Fruit fly (Drosophila melanogaster) whole organism, embryonic: ENCODE data around the gene CG14442.

Experiments used
- Atf-2 ChIP-seq: fragments of 200-800 bp; sonication (Bioruptor generic); optimal IDR thresholded peaks from 2 replicates; lab custom pipeline; 2016; ENCODE audit warnings: missing biosample characterization, missing genetic modification characterization
- Bteb2 ChIP-seq: fragments of 200-800 bp; sonication (Bioruptor generic); optimal IDR thresholded peaks from 2 replicates; lab custom pipeline; 2016; ENCODE audit warnings: missing biosample characterization, missing genetic modification characterization
- CG11560 ChIP-seq: fragments of 200-800 bp; sonication (Bioruptor generic); IDR thresholded peaks from 3 replicates; pipeline ENCODE4 v1.3.6; 2022; ENCODE audit warnings: missing biosample characterization, missing genetic modification characterization
- CG11723 ChIP-seq: fragments of 200-800 bp; sonication (Bioruptor generic); optimal IDR thresholded peaks from 2 replicates; lab custom pipeline; 2017; ENCODE audit warnings: missing biosample characterization, mild to moderate bottlenecking, missing genetic modification characterization
- CG12155 ChIP-seq: fragments of 200-800 bp; sonication (Bioruptor generic); optimal IDR thresholded peaks from 3 replicates; lab custom pipeline; 2016; ENCODE audit warnings: missing biosample characterization, missing genetic modification characterization
- CG12659 ChIP-seq: fragments of 200-800 bp; sonication (Bioruptor generic); optimal IDR thresholded peaks from 3 replicates; lab custom pipeline; 2017; ENCODE audit warnings: mild to moderate bottlenecking, missing biosample characterization, missing genetic modification reagents, missing genetic modification characterization
- CG13624 ChIP-seq: fragments of 200-800 bp; sonication (Bioruptor generic); optimal IDR thresholded peaks from 2 replicates; lab custom pipeline; 2016; ENCODE audit warnings: missing biosample characterization, missing genetic modification characterization
- CG13894 ChIP-seq: fragments of 200-800 bp; sonication (Bioruptor generic); optimal IDR thresholded peaks from 3 replicates; lab custom pipeline; 2018; ENCODE audit warnings: missing biosample characterization, mild to moderate bottlenecking, missing genetic modification characterization, moderate library complexity
- CG15011 ChIP-seq: fragments of 200-800 bp; sonication (Bioruptor generic); optimal IDR thresholded peaks from 3 replicates; lab custom pipeline; 2018; ENCODE audit warnings: missing biosample characterization, mild to moderate bottlenecking, missing genetic modification characterization
- CG17568 ChIP-seq: fragments of 200-800 bp; sonication (Bioruptor generic); optimal IDR thresholded peaks from 2 replicates; lab custom pipeline; 2018; ENCODE audit warnings: missing biosample characterization, mild to moderate bottlenecking, missing genetic modification characterization, moderate library complexity
- CG3065 ChIP-seq: fragments of 200-800 bp; sonication (Bioruptor generic); optimal IDR thresholded peaks from 2 replicates; lab custom pipeline; 2016; ENCODE audit warnings: missing biosample characterization, missing genetic modification characterization
- CG43689 ChIP-seq: fragments of 200-800 bp; sonication (Bioruptor generic); IDR thresholded peaks from 2 replicates; pipeline ENCODE4 v1.3.6; 2022; ENCODE audit warnings: missing biosample characterization, missing genetic modification characterization
- CG6272 ChIP-seq: fragments of 200-800 bp; sonication (Bioruptor generic); IDR thresholded peaks from 2 replicates; pipeline ENCODE4 v1.3.6; 2022; ENCODE audit warnings: missing biosample characterization, missing genetic modification characterization
- CG6689 ChIP-seq: fragments of 200-800 bp; sonication (Bioruptor generic); IDR thresholded peaks from 2 replicates; pipeline ENCODE4 v1.3.6; 2022; ENCODE audit warnings: missing biosample characterization, missing genetic modification characterization
- CG6854 ChIP-seq: fragments of 200-800 bp; sonication (Bioruptor generic); optimal IDR thresholded peaks from 3 replicates; lab custom pipeline; 2017; ENCODE audit warnings: missing biosample characterization, mild to moderate bottlenecking, missing genetic modification characterization
- CG7372 ChIP-seq: fragments of 200-800 bp; sonication (Bioruptor generic); IDR thresholded peaks from 2 replicates; pipeline ENCODE4 v1.3.6; 2022; ENCODE audit warnings: missing biosample characterization, missing genetic modification characterization
- CG8924 ChIP-seq: fragments of 200-800 bp; optimal IDR thresholded peaks from 3 replicates; lab custom pipeline; 2019; ENCODE audit warnings: missing biosample characterization, mild to moderate bottlenecking, missing genetic modification characterization, moderate library complexity
- CG9876 ChIP-seq: fragments of 200-800 bp; sonication (Bioruptor generic); optimal IDR thresholded peaks from 2 replicates; lab custom pipeline; 2016; ENCODE audit warnings: missing biosample characterization, missing genetic modification characterization
- CrebB ChIP-seq: fragments of 200-800 bp; sonication (Bioruptor generic); optimal IDR thresholded peaks from 3 replicates; lab custom pipeline; 2018; ENCODE audit warnings: missing biosample characterization, mild to moderate bottlenecking, missing genetic modification characterization
- Dp ChIP-seq: fragments of 200-800 bp; sonication (Bioruptor generic); optimal IDR thresholded peaks from 2 replicates; lab custom pipeline; 2018; ENCODE audit warnings: missing biosample characterization, mild to moderate bottlenecking, missing genetic modification characterization, moderate library complexity
- Fer3 ChIP-seq: fragments of 200-800 bp; sonication (Bioruptor generic); optimal IDR thresholded peaks from 2 replicates; lab custom pipeline; 2018; ENCODE audit warnings: missing biosample characterization, mild to moderate bottlenecking, missing genetic modification characterization, moderate library complexity
- GATAe ChIP-seq: fragments of 200-800 bp; sonication (Bioruptor generic); conservative IDR thresholded peaks from 2 replicates; pipeline ENCODE4 v1.3.6; 2022; ENCODE audit warnings: missing biosample characterization, missing genetic modification characterization
- HHEX ChIP-seq: fragments of 200-800 bp; sonication (Bioruptor generic); optimal IDR thresholded peaks from 3 replicates; lab custom pipeline; 2017; ENCODE audit warnings: missing biosample characterization, mild to moderate bottlenecking, missing genetic modification characterization, missing genetic modification reagents
- HmgD ChIP-seq: fragments of 200-800 bp; sonication (Bioruptor generic); optimal IDR thresholded peaks from 3 replicates; lab custom pipeline; 2016; ENCODE audit warnings: missing biosample characterization, missing genetic modification characterization
- Hr78 ChIP-seq, 2 experiments: fragments of 200-800 bp in 1 of 2; fragments of >200 bp in 1 of 2; sonication (Bioruptor generic) in 1 of 2; optimal IDR thresholded peaks; 2 replicates each; lab custom pipeline; 2017 to 2019; ENCODE audit warnings: missing biosample characterization in 2 of 2, missing genetic modification characterization in 2 of 2, mild to moderate bottlenecking in 1 of 2, moderate library complexity in 1 of 2
- Med ChIP-seq: fragments of 200-800 bp; sonication (Bioruptor generic); peaks from one replicate; lab custom pipeline; 2016; ENCODE audit warnings: missing biosample characterization, missing genetic modification characterization, mild to moderate bottlenecking, inconsistent platforms, moderate library complexity
- Meics ChIP-seq: fragments of 200-800 bp; sonication (Bioruptor generic); optimal IDR thresholded peaks from 2 replicates; lab custom pipeline; 2017; ENCODE audit warnings: missing biosample characterization, mild to moderate bottlenecking, missing genetic modification characterization
- NK7.1 ChIP-seq: fragments of 200-800 bp; sonication (Bioruptor generic); optimal IDR thresholded peaks from 3 replicates; lab custom pipeline; 2016; ENCODE audit warnings: missing biosample characterization, missing genetic modification characterization
- ato ChIP-seq: fragments of 200-800 bp; sonication (Bioruptor generic); IDR thresholded peaks from 2 replicates; pipeline ENCODE4 v1.3.6; 2022; ENCODE audit warnings: missing biosample characterization, missing genetic modification characterization; ENCODE audit not compliant: partially characterized antibody
- chinmo ChIP-seq: fragments of 200-800 bp; sonication (Bioruptor generic); IDR thresholded peaks from 4 replicates; pipeline ENCODE4 v1.3.6; 2022; ENCODE audit warnings: missing biosample characterization, missing genetic modification characterization; ENCODE audit not compliant: partially characterized antibody
- corto ChIP-seq: fragments of 200-800 bp; sonication (Bioruptor generic); optimal IDR thresholded peaks from 2 replicates; lab custom pipeline; 2016; ENCODE audit warnings: missing biosample characterization, mild to moderate bottlenecking, missing genetic modification characterization, moderate library complexity
- croc ChIP-seq: fragments of 200-800 bp; sonication (Bioruptor generic); conservative IDR thresholded peaks from 3 replicates; pipeline ENCODE4 v1.3.6; 2022; ENCODE audit warnings: missing biosample characterization, missing genetic modification characterization
- dati ChIP-seq: fragments of 200-800 bp; sonication (Bioruptor generic); IDR thresholded peaks from 2 replicates; pipeline ENCODE4 v1.3.6; 2022; ENCODE audit warnings: missing biosample characterization, missing genetic modification characterization
- dimm ChIP-seq: fragments of 200-800 bp; sonication (Bioruptor generic); IDR thresholded peaks from 2 replicates; pipeline ENCODE4 v1.3.6; 2022; ENCODE audit warnings: missing biosample characterization, missing genetic modification characterization
- esg ChIP-seq: fragments of 200-800 bp; sonication (Bioruptor generic); conservative IDR thresholded peaks from 2 replicates; pipeline ENCODE4 v1.3.6; 2022; ENCODE audit warnings: missing biosample characterization, missing genetic modification characterization
- fd96Cb ChIP-seq: fragments of 200-800 bp; sonication (Bioruptor generic); optimal IDR thresholded peaks from 2 replicates; lab custom pipeline; 2018; ENCODE audit warnings: missing biosample characterization, mild to moderate bottlenecking, missing genetic modification characterization, moderate library complexity
- grn ChIP-seq: fragments of 200-800 bp; sonication (Bioruptor generic); optimal IDR thresholded peaks from 3 replicates; lab custom pipeline; 2017; ENCODE audit warnings: missing biosample characterization, missing genetic modification characterization
- gsb-n ChIP-seq: fragments of 200-800 bp; sonication (Bioruptor generic); optimal IDR thresholded peaks from 3 replicates; lab custom pipeline; 2018; ENCODE audit warnings: missing biosample characterization, mild to moderate bottlenecking, missing genetic modification characterization
- klu ChIP-seq: fragments of 200-800 bp; sonication (Bioruptor generic); IDR thresholded peaks from 2 replicates; pipeline ENCODE4 v1.3.6; 2022; ENCODE audit warnings: missing biosample characterization, missing genetic modification characterization
- kni ChIP-seq: fragments of 200-800 bp; sonication (Bioruptor generic); optimal IDR thresholded peaks from 3 replicates; lab custom pipeline; 2017; ENCODE audit warnings: mild to moderate bottlenecking, missing biosample characterization, missing genetic modification reagents, missing genetic modification characterization
- knrl ChIP-seq: fragments of 200-800 bp; sonication (Bioruptor generic); IDR thresholded peaks from 3 replicates; pipeline ENCODE4 v1.3.6; 2022; ENCODE audit warnings: missing biosample characterization, missing genetic modification characterization; ENCODE audit not compliant: partially characterized antibody
- lola ChIP-seq, 3 experiments: fragments of >200 bp in 2 of 3; fragments of 200-800 bp in 1 of 3; sonication (Bioruptor generic) in 1 of 3; optimal IDR thresholded peaks; 2 replicates each; lab custom pipeline; 2017 to 2019; ENCODE audit warnings: missing biosample characterization in 3 of 3, missing genetic modification characterization in 3 of 3, mild to moderate bottlenecking in 1 of 3, moderate library complexity in 1 of 3
- pita ChIP-seq: fragments of 200-800 bp; sonication (Bioruptor generic); optimal IDR thresholded peaks from 2 replicates; lab custom pipeline; 2017; ENCODE audit warnings: missing biosample characterization, mild to moderate bottlenecking, missing genetic modification characterization
- pnt ChIP-seq: fragments of 200-800 bp; sonication (Bioruptor generic); optimal IDR thresholded peaks from 3 replicates; lab custom pipeline; 2016; ENCODE audit warnings: missing biosample characterization, missing genetic modification characterization
- prd ChIP-seq, 3 experiments: fragments of >200 bp in 2 of 3; fragments of 200-800 bp in 1 of 3; sonication (Bioruptor generic) in 1 of 3; optimal IDR thresholded peaks in 2 of 3; IDR thresholded peaks in 1 of 3; 2 replicates in 2 of 3; 3 replicates in 1 of 3; pipeline versions ENCODE4 v1.3.6 to Lab custom; 2017 to 2022; ENCODE audit warnings: missing biosample characterization in 1 of 3, missing genetic modification characterization in 1 of 3
- pros ChIP-seq: fragments of 200-800 bp; sonication (Bioruptor generic); optimal IDR thresholded peaks from 3 replicates; lab custom pipeline; 2019; ENCODE audit warnings: missing biosample characterization, mild to moderate bottlenecking, missing genetic modification characterization, moderate library complexity
- sens-2 ChIP-seq: fragments of 200-800 bp; sonication (Bioruptor generic); IDR thresholded peaks from 2 replicates; pipeline ENCODE4 v1.3.6; 2022; ENCODE audit warnings: missing biosample characterization, missing genetic modification characterization
- toy ChIP-seq: fragments of 200-800 bp; sonication (Bioruptor generic); IDR thresholded peaks from 2 replicates; pipeline ENCODE4 v1.3.6; 2022; ENCODE audit warnings: missing biosample characterization, missing genetic modification characterization
- trem ChIP-seq: fragments of 200-800 bp; optimal IDR thresholded peaks from 3 replicates; lab custom pipeline; 2019; ENCODE audit warnings: missing biosample characterization, mild to moderate bottlenecking, missing genetic modification characterization, moderate library complexity
- wek ChIP-seq: fragments of 200-800 bp; sonication (Bioruptor generic); optimal IDR thresholded peaks from 3 replicates; lab custom pipeline; 2018; ENCODE audit warnings: missing biosample characterization, mild to moderate bottlenecking, missing genetic modification characterization, moderate library complexity

CG14442 gene

DNA sequence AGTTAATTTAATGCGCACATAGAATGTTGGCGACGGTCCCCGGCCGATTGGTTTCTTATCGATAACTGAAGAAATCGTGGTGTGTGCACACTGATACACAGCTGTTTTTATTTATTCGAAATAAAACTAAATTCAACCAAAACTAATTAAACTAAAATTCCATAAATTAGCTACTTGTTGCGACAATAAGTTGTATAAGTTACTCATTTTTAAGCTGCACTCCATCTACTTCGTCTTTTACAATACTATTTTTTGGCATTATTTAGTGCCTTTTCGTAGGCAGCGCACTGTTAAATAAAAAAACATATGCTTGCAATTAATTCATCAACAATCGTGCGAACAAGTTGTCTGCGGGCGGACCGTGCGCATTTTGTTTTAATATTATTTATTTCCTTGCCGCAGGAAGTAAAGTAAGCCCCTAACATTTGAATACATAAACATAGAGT lies 33.4 kb downstream of the CG14442 start, which contains the start of the genes CG3224 and Ctr1A (continued):
- TF ChIP-seq CG12659 (peak; percentile 50), Meics (GFP tag; lab: Kevin White, UChicago) (no peak), CG17568 (GFP tag; lab: Kevin White, UChicago) (no peak), Fer3 (no peak), NK7.1 (GFP tag; lab: Kevin White, UChicago) (no peak), lola (GFP tag; optimal IDR thresholded peaks at IDR 0.05; lab: Kevin White, UChicago) (no peak), prd (optimal IDR thresholded peaks at IDR 0.05; lab: Kevin White, UChicago) (no peak), prd (GFP tag; IDR thresholded peaks at IDR 0.05; lab: Robert Waterston, UW) (no peak), gsb-n (tag; lab: Kevin White, UChicago) (no peak), CG6689 (GFP tag; lab: Robert Waterston, UW) (no peak), knrl (no peak), ato (GFP tag; lab: Robert Waterston, UW) (no peak), Hr78 (GFP tag; optimal IDR thresholded peaks at IDR 0.05; lab: Kevin White, UChicago) (no peak), CG6272 (GFP tag; lab: Robert Waterston, UW) (no peak), trem (tag; lab: Kevin White, UChicago) (peak; percentile 76), corto (GFP tag; lab: Kevin White, UChicago) (no peak), CG13894 (tag; lab: Kevin White, UChicago) (no peak), toy (GFP tag; lab: Robert Waterston, UW) (no peak), dati (GFP tag; lab: Robert Waterston, UW) (no peak), sens-2 (GFP tag; lab: Robert Waterston, UW) (no peak), CG3065 (no peak), dimm (GFP tag; lab: Robert Waterston, UW) (no peak), CG11560 (tag; lab: Robert Waterston, UW) (no peak), pita (GFP tag; lab: Kevin White, UChicago) (no peak), pnt (GFP tag; lab: Kevin White, UChicago) (no peak), HHEX (GFP tag; lab: Kevin White, UChicago) (no peak), CG7372 (GFP tag; lab: Robert Waterston, UW) (no peak), Bteb2 (GFP tag; lab: Kevin White, UChicago) (no peak), CG9876 (GFP tag; lab: Kevin White, UChicago) (no peak), chinmo (peak; percentile 79; the same call in 2 of the 4 replicates), pros (no peak), fd96Cb (tag; lab: Kevin White, UChicago) (no peak), CG11723 (GFP tag; lab: Kevin White, UChicago) (no peak), kni (GFP tag; lab: Kevin White, UChicago) (no peak), HmgD (GFP tag; lab: Kevin White, UChicago) (no peak), CG12155 (GFP tag; lab: Kevin White, UChicago) (no peak), esg (GFP tag; lab: Robert Waterston, UW) (no peak), Med (GFP tag; lab: Kevin White, UChicago) (peak; percentile 74), wek (no peak), grn (GFP tag; lab: Kevin White, UChicago) (no peak), CG15011 (no peak), CG8924 (no peak), CrebB (tag; lab: Kevin White, UChicago) (no peak), Atf-2 (GFP tag; lab: Kevin White, UChicago) (no peak), CG6854 (GFP tag; lab: Kevin White, UChicago) (no peak), klu (GFP tag; lab: Robert Waterston, UW) (no peak), CG13624 (GFP tag; lab: Kevin White, UChicago) (peak; percentile 51), croc (no peak), Dp (GFP tag; lab: Kevin White, UChicago) (peak; percentile 26), CG43689 (no peak), GATAe (no peak)
